Worm (Caenorhabditis elegans): ENCODE results near the gene Y5F2A.4.

Gene Y5F2A.4

ce11 chrIV:11078482-11078881, at the start of gene Y5F2A.4:
Y5F2A.4 (minus strand) TSS chrIV:11078582.
- TF ChIP-seq F13C5.2 (tag; optimal IDR thresholded peaks at IDR 0.05): no peak
- TF ChIP-seq ets-7 (tag; optimal IDR thresholded peaks at IDR 0.05): no peak

ce11 chrIV:11126028-11126427, 47.6 kb upstream of the Y5F2A.4 start:
- no peak for TF ChIP-seq tbx-11 (GFP tag; IDR thresholded peaks at IDR 0.05)
- no peak for TF ChIP-seq ceh-36 (tag; optimal IDR thresholded peaks at IDR 0.05)
- TF ChIP-seq tbx-37 (GFP tag; conservative IDR thresholded peaks at IDR 0.05): no peak
- no peak for TF ChIP-seq hmbx-1 (tag; optimal IDR thresholded peaks at IDR 0.05)
- TF ChIP-seq scrt-1 (GFP tag; IDR thresholded peaks at IDR 0.05): no peak
- no peak for TF ChIP-seq hmg-4 (GFP tag; optimal IDR thresholded peaks at IDR 0.05)
- no peak for TF ChIP-seq ama-1 (optimal IDR thresholded peaks at IDR 0.05)
- no peak for TF ChIP-seq sea-1 (GFP tag; conservative IDR thresholded peaks at IDR 0.05)
- TF ChIP-seq ets-7 (tag; optimal IDR thresholded peaks at IDR 0.05): no peak
- TF ChIP-seq hnd-1 (tag; optimal IDR thresholded peaks at IDR 0.05): no peak
- no peak for TF ChIP-seq F13C5.2 (tag; optimal IDR thresholded peaks at IDR 0.05)
- no peak for TF ChIP-seq B0310.2 (tag; optimal IDR thresholded peaks at IDR 0.05)
- TF ChIP-seq flt-1 (GFP tag; IDR thresholded peaks at IDR 0.05): no peak
- TF ChIP-seq tra-4 (tag; optimal IDR thresholded peaks at IDR 0.05): no peak
- TF ChIP-seq pes-1 (GFP tag; IDR thresholded peaks at IDR 0.05): no peak

- TF ChIP-seq hmg-4 (GFP tag; optimal IDR thresholded peaks at IDR 0.05): no peak
- TF ChIP-seq B0310.2 (tag; optimal IDR thresholded peaks at IDR 0.05): no peak
- TF ChIP-seq tbx-11 (GFP tag; IDR thresholded peaks at IDR 0.05): no peak
Measured at ce11 chrIV:11126004-11126027, 47.4 kb upstream of the Y5F2A.4 start, which contains the start of gene swsn-4. swsn-4 (plus strand) TSS chrIV:11126024.

- TF ChIP-seq ama-1 (optimal IDR thresholded peaks at IDR 0.05) (no peak), ceh-13 (GFP tag; optimal IDR thresholded peaks at IDR 0.05) (no peak), tra-4 (tag; optimal IDR thresholded peaks at IDR 0.05) (no peak), B0310.2 (tag; optimal IDR thresholded peaks at IDR 0.05) (no peak), ets-7 (tag; optimal IDR thresholded peaks at IDR 0.05) (no peak), tbx-11 (GFP tag; IDR thresholded peaks at IDR 0.05) (no peak), hmbx-1 (tag; optimal IDR thresholded peaks at IDR 0.05) (no peak), F13C5.2 (tag; optimal IDR thresholded peaks at IDR 0.05) (no peak), sea-1 (GFP tag; conservative IDR thresholded peaks at IDR 0.05) (no peak), hmg-4 (GFP tag; optimal IDR thresholded peaks at IDR 0.05) (no peak)
Measured at ce11 chrIV:11125604-11126003, 47.2 kb upstream of the Y5F2A.4 start.

- TF ChIP-seq F13C5.2 (tag; optimal IDR thresholded peaks at IDR 0.05) (peak; percentile 6), hmbx-1 (tag; optimal IDR thresholded peaks at IDR 0.05) (no peak), hmg-4 (GFP tag; optimal IDR thresholded peaks at IDR 0.05) (no peak)
Measured at ce11 chrIV:11125200-11125599, 46.8 kb upstream of the Y5F2A.4 start.

ce11 chrIV:11124674-11125073, 46.3 kb upstream of the Y5F2A.4 start, which contains the start of gene spo-11:
spo-11 (minus strand) TSS chrIV:11124862.
- TF ChIP-seq hmbx-1 (tag; optimal IDR thresholded peaks at IDR 0.05): no peak
- no peak for TF ChIP-seq hnd-1 (tag; optimal IDR thresholded peaks at IDR 0.05)
- no peak for TF ChIP-seq sea-1 (GFP tag; conservative IDR thresholded peaks at IDR 0.05)
- no peak for TF ChIP-seq F13C5.2 (tag; optimal IDR thresholded peaks at IDR 0.05)

ce11 chrIV:11119972-11120562, 41.7 kb upstream of the Y5F2A.4 start:
- TF ChIP-seq ama-1 (optimal IDR thresholded peaks at IDR 0.05) (no peak), tbx-11 (GFP tag; IDR thresholded peaks at IDR 0.05) (0 out of 2 replicates have a peak, but pooled peaks have one; percentile 51), tra-4 (tag; optimal IDR thresholded peaks at IDR 0.05) (no peak)

ce11 chrIV:11118837-11119491, 40.6 kb upstream of the Y5F2A.4 start, which contains the start of the genes imp-2 and enpl-1:
imp-2 (minus strand) TSS chrIV:11118887.
enpl-1 (plus strand) TSS chrIV:11119298.
- TF ChIP-seq ama-1 (optimal IDR thresholded peaks at IDR 0.05) (no peak), aly-1 (tag; optimal IDR thresholded peaks at IDR 0.05) (peak; percentile 60), F13C5.2 (tag; optimal IDR thresholded peaks at IDR 0.05) (peak; percentile 86), scrt-1 (GFP tag; IDR thresholded peaks at IDR 0.05) (no peak), sea-1 (GFP tag; conservative IDR thresholded peaks at IDR 0.05) (no peak), ets-7 (tag; optimal IDR thresholded peaks at IDR 0.05) (no peak), pes-1 (GFP tag; IDR thresholded peaks at IDR 0.05) (no peak), flt-1 (GFP tag; IDR thresholded peaks at IDR 0.05) (0 out of 2 replicates have a peak, but pooled peaks have one; percentile 36), hmg-4 (GFP tag; optimal IDR thresholded peaks at IDR 0.05) (peak; percentile 68), hnd-1 (tag; optimal IDR thresholded peaks at IDR 0.05) (no peak)

ce11 chrIV:11112641-11113040, 34.3 kb upstream of the Y5F2A.4 start, which contains the start of gene clc-9:
clc-9 (plus strand) TSS chrIV:11112941.
- no peak for TF ChIP-seq ceh-36 (tag; optimal IDR thresholded peaks at IDR 0.05)
- TF ChIP-seq ets-7 (tag; optimal IDR thresholded peaks at IDR 0.05): no peak
- TF ChIP-seq B0310.2 (tag; optimal IDR thresholded peaks at IDR 0.05): no peak
- no peak for TF ChIP-seq flt-1 (GFP tag; IDR thresholded peaks at IDR 0.05)
- no peak for TF ChIP-seq ceh-13 (GFP tag; optimal IDR thresholded peaks at IDR 0.05)
- TF ChIP-seq hnd-1 (tag; optimal IDR thresholded peaks at IDR 0.05): no peak
- no peak for TF ChIP-seq hmg-4 (GFP tag; optimal IDR thresholded peaks at IDR 0.05)
- no peak for TF ChIP-seq tbx-11 (GFP tag; IDR thresholded peaks at IDR 0.05)
- no peak for TF ChIP-seq scrt-1 (GFP tag; IDR thresholded peaks at IDR 0.05)
- no peak for TF ChIP-seq sea-1 (GFP tag; conservative IDR thresholded peaks at IDR 0.05)
- TF ChIP-seq F13C5.2 (tag; optimal IDR thresholded peaks at IDR 0.05): no peak
- no peak for TF ChIP-seq ama-1 (optimal IDR thresholded peaks at IDR 0.05)
- no peak for TF ChIP-seq aly-1 (tag; optimal IDR thresholded peaks at IDR 0.05)
- TF ChIP-seq pes-1 (GFP tag; IDR thresholded peaks at IDR 0.05): no peak
- TF ChIP-seq hmbx-1 (tag; optimal IDR thresholded peaks at IDR 0.05): no peak
- no peak for TF ChIP-seq tra-4 (tag; optimal IDR thresholded peaks at IDR 0.05)
- no peak for TF ChIP-seq tbx-37 (GFP tag; conservative IDR thresholded peaks at IDR 0.05)
